Fruit fly (Drosophila melanogaster): ENCODE data around the gene Shc.
A peak's percentile ranks its signal among the peaks of the same experiment; 100 is the strongest.

Gene Shc

dm6 chr3L:9399013-9399750 is 27.6 kb upstream of the Shc start, which contains the start of gene CG4080:
Gene CG4080 (minus strand): TSS chr3L:9399227.
- peak in 1 of 2 experiments; percentile 10 for TF ChIP-seq CTCF (optimal IDR thresholded peaks at IDR 0.05)
- TF ChIP-seq CG8478 (optimal IDR thresholded peaks at IDR 0.05): no peak

dm6 chr3L:9399855-9400254 is 27.0 kb upstream of the Shc start:
- TF ChIP-seq CTCF (optimal IDR thresholded peaks at IDR 0.05) (no peak), CG8478 (optimal IDR thresholded peaks at IDR 0.05) (no peak)

dm6 chr3L:9400697-9401353 is 26.0 kb upstream of the Shc start:
- TF ChIP-seq CTCF (optimal IDR thresholded peaks at IDR 0.05) (no peak), CG8478 (optimal IDR thresholded peaks at IDR 0.05) (no peak)

- TF ChIP-seq CTCF (optimal IDR thresholded peaks at IDR 0.05) (peak in 1 of 2 experiments; percentile 36), CG8478 (optimal IDR thresholded peaks at IDR 0.05) (no peak)
Observed at dm6 chr3L:9401354-9402156, 25.3 kb upstream of the Shc start.

dm6 chr3L:9402157-9402890 is 24.5 kb upstream of the Shc start, which contains the start of gene eIF4E1:
Gene eIF4E1 (minus strand): TSS chr3L:9402460.
- TF ChIP-seq CTCF (optimal IDR thresholded peaks at IDR 0.05): peak in 1 of 2 experiments; percentile 12
- TF ChIP-seq CG8478 (optimal IDR thresholded peaks at IDR 0.05): no peak

- no peak for TF ChIP-seq CTCF (optimal IDR thresholded peaks at IDR 0.05)
- no peak for TF ChIP-seq CG8478 (optimal IDR thresholded peaks at IDR 0.05)
Observed at dm6 chr3L:9404497-9404896, 22.3 kb upstream of the Shc start, which contains the start of gene Cpr67B. Gene Cpr67B (plus strand): TSS chr3L:9404797.

- TF ChIP-seq CTCF (optimal IDR thresholded peaks at IDR 0.05): no peak
- no peak for TF ChIP-seq CG8478 (optimal IDR thresholded peaks at IDR 0.05)
Observed at dm6 chr3L:9410030-9410589, 16.7 kb upstream of the Shc start.

- TF ChIP-seq CG8478 (optimal IDR thresholded peaks at IDR 0.05) (no peak), CTCF (optimal IDR thresholded peaks at IDR 0.05) (no peak)
Observed at dm6 chr3L:9410754-9411423, 15.9 kb upstream of the Shc start, which contains the start of the genes CG4022 and Cpsf5. Gene CG4022 (minus strand): TSS chr3L:9410832. Gene Cpsf5 (plus strand): TSS chr3L:9411038.

dm6 chr3L:9417288-9417687 is 9.5 kb upstream of the Shc start, which contains the start of gene CG3982:
Gene CG3982 (minus strand): TSS chr3L:9417388.
- no peak for TF ChIP-seq CG8478 (optimal IDR thresholded peaks at IDR 0.05)
- TF ChIP-seq CTCF (optimal IDR thresholded peaks at IDR 0.05): no peak

dm6 chr3L:9419328-9419727 is 7.5 kb upstream of the Shc start:
- no peak for TF ChIP-seq CTCF (optimal IDR thresholded peaks at IDR 0.05)
- no peak for TF ChIP-seq CG8478 (optimal IDR thresholded peaks at IDR 0.05)

dm6 chr3L:9420054-9420818 is 6.6 kb upstream of the Shc start:
- TF ChIP-seq CTCF (optimal IDR thresholded peaks at IDR 0.05) (no peak), CG8478 (optimal IDR thresholded peaks at IDR 0.05) (no peak)

dm6 chr3L:9420819-9421130 is 6.0 kb upstream of the Shc start:
- no peak for TF ChIP-seq CTCF (optimal IDR thresholded peaks at IDR 0.05)
- no peak for TF ChIP-seq CG8478 (optimal IDR thresholded peaks at IDR 0.05)

dm6 chr3L:9421621-9422020 is 5.2 kb upstream of the Shc start:
- TF ChIP-seq CTCF (optimal IDR thresholded peaks at IDR 0.05): no peak
- no peak for TF ChIP-seq CG8478 (optimal IDR thresholded peaks at IDR 0.05)
